In the genomic region with DNA sequence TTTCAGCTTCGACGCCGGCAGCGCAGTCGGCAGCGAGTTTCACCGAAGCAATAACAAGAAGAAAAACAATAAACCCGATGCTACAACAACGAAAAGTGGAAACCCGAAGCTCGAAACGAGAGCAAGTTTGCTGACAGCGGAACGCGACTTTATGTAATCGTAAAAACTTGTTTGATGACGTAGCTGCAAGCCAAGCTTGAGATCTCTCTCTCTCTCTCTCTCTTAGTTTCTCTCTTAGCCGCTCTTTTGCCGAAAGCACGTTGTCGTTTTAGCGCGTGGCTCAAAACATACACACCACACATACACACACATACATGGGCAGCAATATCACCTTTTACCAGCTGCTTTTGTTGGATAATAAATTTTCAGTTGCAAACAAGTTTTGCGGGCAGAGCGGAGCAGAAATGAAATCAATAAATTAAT, we compare ENCODE assay signal across 2 fruit fly cellular contexts.
TF ChIP-seq lines count a peak whose summit lies in the region.

No protein-coding gene starts in this region.

TF ChIP-seq in whole organism, embryonic, 481 proteins besides CTCF, POLR2A, EP300 and RAD21 (continued from another document and continues in another):
- TF ChIP-seq Trl (optimal IDR thresholded peaks at IDR 0.05; lab: Kevin White, UChicago) (peak; percentile 73 to 87), Trl (GFP tag; optimal IDR thresholded peaks at IDR 0.05; lab: Kevin White, UChicago) (no peak), Bdp1 (GFP tag; optimal IDR thresholded peaks at IDR 0.05; lab: Kevin White, UChicago) (no peak), CG12942 (GFP tag; optimal IDR thresholded peaks at IDR 0.05; lab: Kevin White, UChicago) (no peak), Nf-YC (tag; optimal IDR thresholded peaks at IDR 0.05; lab: Kevin White, UChicago) (no peak), cad (GFP tag; optimal IDR thresholded peaks at IDR 0.05; lab: Kevin White, UChicago) (peak; percentile 36), CG13624 (GFP tag; optimal IDR thresholded peaks at IDR 0.05; lab: Kevin White, UChicago) (no peak), luna (GFP tag; optimal IDR thresholded peaks at IDR 0.05; lab: Kevin White, UChicago) (no peak), CG2712 (tag; optimal IDR thresholded peaks at IDR 0.05; lab: Kevin White, UChicago) (no peak), chinmo (GFP tag; IDR thresholded peaks at IDR 0.05; lab: Robert Waterston, UW; ENCODE audit: partially characterized antibody) (peak; percentile 80; the same call in 3 of the 4 replicates), CG6683 (GFP tag; optimal IDR thresholded peaks at IDR 0.05; lab: Kevin White, UChicago) (no peak), CG2202 (tag; optimal IDR thresholded peaks at IDR 0.05; lab: Kevin White, UChicago) (no peak), CG15073 (GFP tag; optimal IDR thresholded peaks at IDR 0.05; lab: Kevin White, UChicago) (no peak), knrl (GFP tag; IDR thresholded peaks at IDR 0.05; lab: Robert Waterston, UW; ENCODE audit: partially characterized antibody) (no peak), Meics (GFP tag; optimal IDR thresholded peaks at IDR 0.05; lab: Kevin White, UChicago) (no peak), CG4707 (GFP tag; optimal IDR thresholded peaks at IDR 0.05; lab: Kevin White, UChicago) (no peak), Hey (tag; optimal IDR thresholded peaks at IDR 0.05; lab: Kevin White, UChicago) (no peak), sug (tag; optimal IDR thresholded peaks at IDR 0.05; lab: Kevin White, UChicago) (no peak), nerfin-1 (tag; optimal IDR thresholded peaks at IDR 0.05; lab: Kevin White, UChicago) (no peak), CG8765 (GFP tag; IDR thresholded peaks at IDR 0.05; lab: Robert Waterston, UW) (no peak), CG14710 (tag; optimal IDR thresholded peaks at IDR 0.05; lab: Kevin White, UChicago) (no peak), CG9797 (GFP tag; optimal IDR thresholded peaks at IDR 0.05; lab: Kevin White, UChicago) (no peak), HmgD (GFP tag; optimal IDR thresholded peaks at IDR 0.05; lab: Kevin White, UChicago) (no peak), NfI (GFP tag; optimal IDR thresholded peaks at IDR 0.05; lab: Kevin White, UChicago) (no peak), trem (tag; optimal IDR thresholded peaks at IDR 0.05; lab: Kevin White, UChicago) (no peak), MTF-1 (GFP tag; optimal IDR thresholded peaks at IDR 0.05; lab: Kevin White, UChicago; ENCODE audit: borderline replicate concordance) (no peak), Eip74EF (GFP tag; optimal IDR thresholded peaks at IDR 0.05; lab: Kevin White, UChicago) (peak in 1 of 2 experiments; percentile 20), Adf1 (GFP tag; IDR thresholded peaks at IDR 0.05; lab: Robert Waterston, UW) (peak; percentile 89), sr (GFP tag; IDR thresholded peaks at IDR 0.05; lab: Robert Waterston, UW) (no peak), Elba2 (GFP tag; optimal IDR thresholded peaks at IDR 0.05; lab: Kevin White, UChicago) (no peak), eyg (GFP tag; optimal IDR thresholded peaks at IDR 0.05; lab: Kevin White, UChicago) (no peak), CG4854 (GFP tag; optimal IDR thresholded peaks at IDR 0.05; lab: Kevin White, UChicago) (no peak), bcd (GFP tag; optimal IDR thresholded peaks at IDR 0.05; lab: Kevin White, UChicago) (no peak), Pdp1 (GFP tag; optimal IDR thresholded peaks at IDR 0.05; lab: Kevin White, UChicago) (peak in 1 of 2 experiments; percentile 83), CG3163 (GFP tag; optimal IDR thresholded peaks at IDR 0.05; lab: Kevin White, UChicago) (peak; percentile 87), lmd (GFP tag; IDR thresholded peaks at IDR 0.05; lab: Robert Waterston, UW) (no peak), CG13894 (tag; optimal IDR thresholded peaks at IDR 0.05; lab: Kevin White, UChicago) (peak; percentile 17), CG6654 (GFP tag; optimal IDR thresholded peaks at IDR 0.05; lab: Kevin White, UChicago) (no peak), CG4404 (GFP tag; IDR thresholded peaks at IDR 0.05; lab: Robert Waterston, UW) (no peak), gro (GFP tag; optimal IDR thresholded peaks at IDR 0.05; lab: Kevin White, UChicago) (no peak), ERR (GFP tag; optimal IDR thresholded peaks at IDR 0.05; lab: Kevin White, UChicago) (no peak), fd64A (GFP tag; optimal IDR thresholded peaks at IDR 0.05; lab: Kevin White, UChicago) (no peak), tna (GFP tag; IDR thresholded peaks at IDR 0.05; lab: Robert Waterston, UW; ENCODE audit: partially characterized antibody) (no peak), ham (GFP tag; IDR thresholded peaks at IDR 0.05; lab: Robert Waterston, UW) (no peak), Dad (GFP tag; optimal IDR thresholded peaks at IDR 0.05; lab: Kevin White, UChicago) (no peak), Hsf (GFP tag; optimal IDR thresholded peaks at IDR 0.05; lab: Kevin White, UChicago) (no peak), lbe (GFP tag; optimal IDR thresholded peaks at IDR 0.05; lab: Kevin White, UChicago) (peak; percentile 56), yki (optimal IDR thresholded peaks at IDR 0.05; lab: Kevin White, UChicago) (peak; percentile 37), CG8290 (GFP tag; optimal IDR thresholded peaks at IDR 0.05; lab: Kevin White, UChicago) (no peak), CG8290 (tag; optimal IDR thresholded peaks at IDR 0.05; lab: Kevin White, UChicago) (no peak), BtbVII (GFP tag; optimal IDR thresholded peaks at IDR 0.05; lab: Kevin White, UChicago) (peak; percentile 66), Deaf1 (tag; optimal IDR thresholded peaks at IDR 0.05; lab: Kevin White, UChicago) (peak; percentile 92), cg (GFP tag; optimal IDR thresholded peaks at IDR 0.05; lab: Kevin White, UChicago) (peak; percentile 70), lab (GFP tag; optimal IDR thresholded peaks at IDR 0.05; lab: Kevin White, UChicago) (no peak), chif (GFP tag; optimal IDR thresholded peaks at IDR 0.05; lab: Kevin White, UChicago) (no peak), caup (GFP tag; optimal IDR thresholded peaks at IDR 0.05; lab: Kevin White, UChicago; ENCODE audit: severe bottlenecking) (no peak), dimm (GFP tag; IDR thresholded peaks at IDR 0.05; lab: Robert Waterston, UW) (no peak), CG7839 (tag; optimal IDR thresholded peaks at IDR 0.05; lab: Kevin White, UChicago) (no peak), HHEX (GFP tag; optimal IDR thresholded peaks at IDR 0.05; lab: Kevin White, UChicago) (no peak), Fer3 (tag; optimal IDR thresholded peaks at IDR 0.05; lab: Kevin White, UChicago) (no peak), Ptx1 (GFP tag; IDR thresholded peaks at IDR 0.05; lab: Robert Waterston, UW) (no peak), zfh2 (GFP tag; optimal IDR thresholded peaks at IDR 0.05; lab: Kevin White, UChicago) (no peak), prd (optimal IDR thresholded peaks at IDR 0.05; lab: Kevin White, UChicago) (no peak), prd (GFP tag; IDR thresholded peaks at IDR 0.05; lab: Robert Waterston, UW) (no peak), D19A (tag; optimal IDR thresholded peaks at IDR 0.05; lab: Kevin White, UChicago) (no peak), sqz (GFP tag; optimal IDR thresholded peaks at IDR 0.05; lab: Kevin White, UChicago) (no peak)

TF ChIP-seq in whole organism, prepupa, 60 proteins besides CTCF, POLR2A, EP300 and RAD21 (continued from another document):
- peak; percentile 63 for TF ChIP-seq CG6276 (GFP tag; optimal IDR thresholded peaks at IDR 0.05; lab: Kevin White, UChicago)
- TF ChIP-seq fkh (GFP tag; optimal IDR thresholded peaks at IDR 0.05; lab: Kevin White, UChicago), result peak; percentile 50
- no peak for TF ChIP-seq esn (GFP tag; optimal IDR thresholded peaks at IDR 0.05; lab: Kevin White, UChicago)
- TF ChIP-seq vri (GFP tag; optimal IDR thresholded peaks at IDR 0.05; lab: Kevin White, UChicago), result peak; percentile 95
- TF ChIP-seq Hr38 (GFP tag; optimal IDR thresholded peaks at IDR 0.05; lab: Kevin White, UChicago), result no peak
- no peak for TF ChIP-seq Sox102F (GFP tag; optimal IDR thresholded peaks at IDR 0.05; lab: Kevin White, UChicago)
- no peak for TF ChIP-seq CG7368 (GFP tag; optimal IDR thresholded peaks at IDR 0.05; lab: Kevin White, UChicago)
- TF ChIP-seq Eip93F (GFP tag; optimal IDR thresholded peaks at IDR 0.05; lab: Kevin White, UChicago), result no peak
- no peak for TF ChIP-seq Smox (GFP tag; optimal IDR thresholded peaks at IDR 0.05; lab: Kevin White, UChicago)
- TF ChIP-seq Eip75B (GFP tag; optimal IDR thresholded peaks at IDR 0.05; lab: Kevin White, UChicago), result peak; percentile 8
- no peak for TF ChIP-seq Lpt (GFP tag; optimal IDR thresholded peaks at IDR 0.05; lab: Kevin White, UChicago)
- no peak for TF ChIP-seq CG11902 (GFP tag; optimal IDR thresholded peaks at IDR 0.05; lab: Kevin White, UChicago)
- no peak for TF ChIP-seq Hr4 (GFP tag; optimal IDR thresholded peaks at IDR 0.05; lab: Kevin White, UChicago)
- TF ChIP-seq Gug (GFP tag; IDR thresholded peaks at IDR 0.05; lab: Robert Waterston, UW), result no peak
- peak in 1 of 2 experiments; percentile 41 for TF ChIP-seq ss (GFP tag; optimal IDR thresholded peaks at IDR 0.05; lab: Kevin White, UChicago)
- TF ChIP-seq lz (GFP tag; optimal IDR thresholded peaks at IDR 0.05; lab: Kevin White, UChicago), result no peak
- TF ChIP-seq Sox15 (GFP tag; optimal IDR thresholded peaks at IDR 0.05; lab: Kevin White, UChicago), result no peak
- TF ChIP-seq CG11294 (GFP tag; IDR thresholded peaks at IDR 0.05; lab: Robert Waterston, UW), result no peak
- TF ChIP-seq eg (GFP tag; IDR thresholded peaks at IDR 0.05; lab: Robert Waterston, UW), result peak; percentile 64; the same call in 1 of the 3 replicates
- TF ChIP-seq CG15336 (GFP tag; IDR thresholded peaks at IDR 0.05; lab: Robert Waterston, UW), result peak; percentile 13; the same call in 1 of the 2 replicates
- TF ChIP-seq CG4318 (GFP tag; optimal IDR thresholded peaks at IDR 0.05; lab: Kevin White, UChicago), result no peak
- no peak for TF ChIP-seq dac (GFP tag; optimal IDR thresholded peaks at IDR 0.05; lab: Kevin White, UChicago)
- TF ChIP-seq acj6 (GFP tag; optimal IDR thresholded peaks at IDR 0.05; lab: Kevin White, UChicago), result no peak
- no peak for TF ChIP-seq fd59A (GFP tag; optimal IDR thresholded peaks at IDR 0.05; lab: Kevin White, UChicago)
- no peak for TF ChIP-seq CG6808 (GFP tag; optimal IDR thresholded peaks at IDR 0.05; lab: Kevin White, UChicago)
- no peak for TF ChIP-seq Hr39 (GFP tag; optimal IDR thresholded peaks at IDR 0.05; lab: Kevin White, UChicago)
- no peak for TF ChIP-seq Sox14 (GFP tag; optimal IDR thresholded peaks at IDR 0.05; lab: Kevin White, UChicago)
- TF ChIP-seq topi (GFP tag; optimal IDR thresholded peaks at IDR 0.05; lab: Kevin White, UChicago), result no peak
- no peak for TF ChIP-seq CG3032 (tag; optimal IDR thresholded peaks at IDR 0.05; lab: Kevin White, UChicago)
- no peak for TF ChIP-seq CG8319 (GFP tag; optimal IDR thresholded peaks at IDR 0.05; lab: Kevin White, UChicago)
- no peak for TF ChIP-seq CG10631 (GFP tag; optimal IDR thresholded peaks at IDR 0.05; lab: Kevin White, UChicago)
- TF ChIP-seq CG11762 (GFP tag; optimal IDR thresholded peaks at IDR 0.05; lab: Kevin White, UChicago; ENCODE audit: insufficient read depth), result no peak
- TF ChIP-seq salr (GFP tag; optimal IDR thresholded peaks at IDR 0.05; lab: Kevin White, UChicago), result no peak
- peak; percentile 48 for TF ChIP-seq CG6854 (GFP tag; optimal IDR thresholded peaks at IDR 0.05; lab: Kevin White, UChicago)
- TF ChIP-seq Eip78C (GFP tag; lab: Kevin White, UChicago), result peak; percentile 69
- TF ChIP-seq Met (GFP tag; optimal IDR thresholded peaks at IDR 0.05; lab: Kevin White, UChicago), result peak; percentile 19
- peak; percentile 8; the same call in 1 of the 3 replicates for TF ChIP-seq CG6163 (GFP tag; IDR thresholded peaks at IDR 0.05; lab: Robert Waterston, UW)
- TF ChIP-seq CG32006 (GFP tag; optimal IDR thresholded peaks at IDR 0.05; lab: Kevin White, UChicago), result no peak
TF ChIP-seq in whole organism, prepupa: peak in this region for 14.
